Worm (Caenorhabditis elegans) whole organism, L4 larva: ENCODE data around the gene C06A12.8.
A peak's percentile ranks its signal among the peaks of the same experiment; 100 is the strongest.

Source experiments
- T20F7.1 ChIP-seq: fragments of 200-800 bp; sonication (Bioruptor generic); optimal IDR thresholded peaks from 2 replicates; lab custom pipeline; 2018; ENCODE audit warnings: mild to moderate bottlenecking, missing genetic modification characterization, missing compliant biosample characterization
- Y105C5A.15 ChIP-seq: fragments of 200-800 bp; sonication (Bioruptor generic); IDR thresholded peaks from 2 replicates; pipeline ENCODE4 v1.3.6; 2022; ENCODE audit warnings: missing genetic modification characterization, missing compliant biosample characterization
- Y48G9A.11 ChIP-seq: fragments of 200-800 bp; sonication (Bioruptor generic); IDR thresholded peaks from 2 replicates; pipeline ENCODE4 v1.3.6; 2022; ENCODE audit warnings: missing genetic modification reagents, missing genetic modification characterization, missing compliant biosample characterization
- ZK337.2 ChIP-seq: fragments of 200-800 bp; sonication (Bioruptor generic); IDR thresholded peaks from 2 replicates; pipeline ENCODE4 v1.3.6; 2022; ENCODE audit warnings: missing genetic modification reagents, missing genetic modification characterization, missing compliant biosample characterization
- ZK546.5 ChIP-seq, 2 experiments: sonication (generic microtip); optimal IDR thresholded peaks; 2 replicates each; lab custom pipeline; 2017; ENCODE audit warnings: missing biosample characterization in 2 of 2, missing genetic modification characterization in 2 of 2
- ceh-28 ChIP-seq: fragments of 150-350 bp; optimal IDR thresholded peaks from 2 replicates; lab custom pipeline; 2014; ENCODE audit warnings: missing biosample characterization, missing genetic modification reagents, missing genetic modification characterization
- ceh-32 ChIP-seq: sonication (generic microtip); optimal IDR thresholded peaks from 2 replicates; lab custom pipeline; 2016; ENCODE audit warnings: mild to moderate bottlenecking, missing genetic modification characterization, missing compliant biosample characterization; ENCODE audit not compliant: poor library complexity
- ceh-62 ChIP-seq: sonication (generic microtip); optimal IDR thresholded peaks from 2 replicates; lab custom pipeline; 2017; ENCODE audit warnings: missing biosample characterization, missing genetic modification characterization
- ces-1 ChIP-seq: fragments of 150-350 bp; sonication (generic microtip); optimal IDR thresholded peaks from 4 replicates; lab custom pipeline; 2014; ENCODE audit warnings: missing biosample characterization, missing genetic modification reagents, missing genetic modification characterization
- daf-12 ChIP-seq: fragments of 150-350 bp; optimal IDR thresholded peaks from 2 replicates; lab custom pipeline; 2014; ENCODE audit warnings: missing biosample characterization, missing genetic modification reagents, missing genetic modification characterization
- daf-16 ChIP-seq, 3 experiments: sonication (generic microtip); optimal IDR thresholded peaks; 2 replicates each; lab custom pipeline; 2016 to 2017; ENCODE audit warnings: missing genetic modification characterization in 3 of 3, missing genetic modification reagents in 3 of 3, mild to moderate bottlenecking in 2 of 3, missing compliant biosample characterization in 2 of 3, missing biosample characterization in 1 of 3, moderate library complexity in 1 of 3
- daf-8 ChIP-seq: fragments of 200-800 bp; sonication (Bioruptor generic); IDR thresholded peaks from 2 replicates; pipeline ENCODE4 v1.3.6; 2022; ENCODE audit warnings: missing genetic modification characterization, missing compliant biosample characterization
- dmd-9 ChIP-seq: fragments of 200-800 bp; sonication (Bioruptor generic); IDR thresholded peaks from 2 replicates; pipeline ENCODE4 v1.3.6; 2022; ENCODE audit warnings: missing genetic modification reagents, missing genetic modification characterization, missing compliant biosample characterization
- duxl-1 ChIP-seq: sonication (generic microtip); optimal IDR thresholded peaks from 2 replicates; lab custom pipeline; 2016; ENCODE audit warnings: mild to moderate bottlenecking, missing genetic modification characterization, moderate library complexity, missing compliant biosample characterization; ENCODE audit not compliant: poor library complexity
- dve-1 ChIP-seq: sonication (generic microtip); optimal IDR thresholded peaks from 2 replicates; lab custom pipeline; 2017; ENCODE audit warnings: antibody characterized with exemption, mild to moderate bottlenecking, missing genetic modification characterization, missing compliant biosample characterization; ENCODE audit not compliant: insufficient read depth
- egl-27 ChIP-seq: sonication (generic microtip); optimal IDR thresholded peaks from 3 replicates; lab custom pipeline; 2017; ENCODE audit warnings: missing biosample characterization, missing genetic modification reagents, missing genetic modification characterization
- fkh-10 ChIP-seq: fragments of 150-350 bp; optimal IDR thresholded peaks from 2 replicates; lab custom pipeline; 2014; ENCODE audit warnings: missing biosample characterization, missing genetic modification reagents, missing genetic modification characterization
- hif-1 ChIP-seq, 2 experiments: sonication (generic microtip); optimal IDR thresholded peaks; 2 replicates each; lab custom pipeline; 2016 to 2017; ENCODE audit warnings: missing compliant biosample characterization in 2 of 2, missing genetic modification characterization in 2 of 2, missing genetic modification reagents in 2 of 2, missing genotype in 2 of 2, mild to moderate bottlenecking in 1 of 2
- hlh-11 ChIP-seq: fragments of 200-800 bp; sonication (Bioruptor generic); optimal IDR thresholded peaks from 2 replicates; lab custom pipeline; 2018; ENCODE audit warnings: mild to moderate bottlenecking, missing genetic modification characterization, missing compliant biosample characterization
- hlh-30 ChIP-seq: sonication (generic microtip); optimal IDR thresholded peaks from 2 replicates; lab custom pipeline; 2017; ENCODE audit warnings: antibody characterized with exemption, mild to moderate bottlenecking, missing genetic modification characterization, missing compliant biosample characterization; ENCODE audit not compliant: insufficient read depth
- hmg-1.1 ChIP-seq: fragments of 200-800 bp; sonication (Bioruptor generic); IDR thresholded peaks from 2 replicates; pipeline ENCODE4 v1.3.6; 2022; ENCODE audit warnings: missing genetic modification reagents, missing genetic modification characterization, missing compliant biosample characterization
- lin-1 ChIP-seq: fragments of 200-800 bp; sonication (Bioruptor generic); IDR thresholded peaks from 2 replicates; pipeline ENCODE4 v1.3.6; 2022; ENCODE audit warnings: missing genetic modification reagents, missing genetic modification characterization, missing compliant biosample characterization
- lin-13 ChIP-seq: fragments of 150-350 bp; optimal IDR thresholded peaks from 2 replicates; lab custom pipeline; 2014; ENCODE audit warnings: missing biosample characterization, missing genetic modification reagents, missing genetic modification characterization
- lin-29 ChIP-seq: fragments of 200-800 bp; sonication (Bioruptor generic); IDR thresholded peaks from 2 replicates; pipeline ENCODE4 v1.3.6; 2022; ENCODE audit warnings: missing genetic modification reagents, missing genetic modification characterization, missing compliant biosample characterization
- madf-9 ChIP-seq: fragments of 200-800 bp; sonication (Bioruptor generic); conservative IDR thresholded peaks from 2 replicates; pipeline ENCODE4 v1.3.6; 2022; ENCODE audit warnings: missing genetic modification reagents, missing genetic modification characterization, missing compliant biosample characterization
- mdt-29 ChIP-seq: fragments of 200-800 bp; sonication (Bioruptor generic); IDR thresholded peaks from 2 replicates; pipeline ENCODE4 v1.3.6; 2022; ENCODE audit warnings: missing genetic modification reagents, missing genetic modification characterization, missing compliant biosample characterization
- mep-1 ChIP-seq: fragments of 150-350 bp; sonication (generic microtip); optimal IDR thresholded peaks from 3 replicates; lab custom pipeline; 2014; ENCODE audit warnings: missing biosample characterization, missing genetic modification characterization
- mes-2 ChIP-seq: sonication (generic microtip); optimal IDR thresholded peaks from 2 replicates; lab custom pipeline; 2016; ENCODE audit warnings: missing genotype, mild to moderate bottlenecking, missing genetic modification characterization, missing compliant biosample characterization; ENCODE audit not compliant: poor library complexity, severe bottlenecking
- mxl-2 ChIP-seq: fragments of 200-800 bp; sonication (Bioruptor generic); conservative IDR thresholded peaks from 2 replicates; pipeline ENCODE4 v1.3.6; 2022; ENCODE audit warnings: missing genetic modification reagents, missing genetic modification characterization, missing compliant biosample characterization
- nhr-102 ChIP-seq: sonication (generic microtip); optimal IDR thresholded peaks from 2 replicates; lab custom pipeline; 2016; ENCODE audit warnings: mild to moderate bottlenecking, missing genetic modification characterization, moderate library complexity, missing compliant biosample characterization
- nhr-111 ChIP-seq: fragments of 200-800 bp; sonication (Bioruptor generic); optimal IDR thresholded peaks from 2 replicates; lab custom pipeline; 2018; ENCODE audit warnings: mild to moderate bottlenecking, missing genetic modification characterization, missing compliant biosample characterization
- nhr-25 ChIP-seq: sonication (generic microtip); optimal IDR thresholded peaks from 2 replicates; lab custom pipeline; 2017; ENCODE audit warnings: missing genetic modification characterization, mild to moderate bottlenecking, missing compliant biosample characterization, antibody characterized with exemption, moderate library complexity, borderline replicate concordance; ENCODE audit not compliant: insufficient read depth
- nhr-28 ChIP-seq: fragments of 150-350 bp; optimal IDR thresholded peaks from 2 replicates; lab custom pipeline; 2014; ENCODE audit warnings: missing biosample characterization, missing genetic modification characterization
- nhr-48 ChIP-seq: sonication (generic microtip); optimal IDR thresholded peaks from 2 replicates; lab custom pipeline; 2016; ENCODE audit warnings: mild to moderate bottlenecking, missing genetic modification characterization, missing compliant biosample characterization
- nhr-6 ChIP-seq: fragments of 150-350 bp; optimal IDR thresholded peaks from 2 replicates; lab custom pipeline; 2014; ENCODE audit warnings: missing biosample characterization, missing genetic modification characterization
- nhr-77 ChIP-seq: fragments of 150-350 bp; optimal IDR thresholded peaks from 2 replicates; lab custom pipeline; 2014; ENCODE audit warnings: missing biosample characterization, missing genetic modification characterization
- php-3 ChIP-seq: fragments of 200-800 bp; sonication (Bioruptor generic); IDR thresholded peaks from 2 replicates; pipeline ENCODE4 v1.3.6; 2022; ENCODE audit warnings: missing genetic modification reagents, missing genetic modification characterization, missing compliant biosample characterization
- saeg-2 ChIP-seq: fragments of 200-800 bp; sonication (Bioruptor generic); IDR thresholded peaks from 2 replicates; pipeline ENCODE4 v1.3.6; 2022; ENCODE audit warnings: missing genetic modification reagents, missing genetic modification characterization, missing compliant biosample characterization
- set-16 ChIP-seq: fragments of 200-800 bp; sonication (Bioruptor generic); IDR thresholded peaks from 2 replicates; pipeline ENCODE4 v1.3.6; 2022; ENCODE audit warnings: missing genetic modification reagents, missing genetic modification characterization, missing compliant biosample characterization
- skn-1 ChIP-seq: fragments of 150-350 bp; optimal IDR thresholded peaks from 2 replicates; lab custom pipeline; 2014; ENCODE audit warnings: missing biosample characterization, missing genetic modification characterization
- snpc-1.2 ChIP-seq: fragments of 200-800 bp; sonication (Bioruptor generic); IDR thresholded peaks from 2 replicates; pipeline ENCODE4 v1.3.6; 2022; ENCODE audit warnings: missing genetic modification reagents, missing genetic modification characterization, missing compliant biosample characterization
- spr-1 ChIP-seq: sonication (generic microtip); optimal IDR thresholded peaks from 2 replicates; lab custom pipeline; 2016; ENCODE audit warnings: mild to moderate bottlenecking, missing genetic modification characterization, missing compliant biosample characterization
- spr-3 ChIP-seq: fragments of 200-800 bp; sonication (Bioruptor generic); optimal IDR thresholded peaks from 2 replicates; lab custom pipeline; 2018; ENCODE audit warnings: mild to moderate bottlenecking, missing genetic modification characterization, missing compliant biosample characterization
- zag-1 ChIP-seq: fragments of 150-350 bp; optimal IDR thresholded peaks from 2 replicates; lab custom pipeline; 2014; ENCODE audit warnings: missing biosample characterization, missing genetic modification characterization
- zfp-3 ChIP-seq: fragments of 200-800 bp; sonication (Bioruptor generic); conservative IDR thresholded peaks from 2 replicates; pipeline ENCODE4 v1.3.6; 2022; ENCODE audit warnings: missing genetic modification reagents, missing genetic modification characterization, missing compliant biosample characterization
- ztf-11 ChIP-seq: fragments of 150-350 bp; optimal IDR thresholded peaks from 2 replicates; lab custom pipeline; 2014; ENCODE audit warnings: missing biosample characterization, missing genetic modification characterization

C06A12.8 gene

DNA sequence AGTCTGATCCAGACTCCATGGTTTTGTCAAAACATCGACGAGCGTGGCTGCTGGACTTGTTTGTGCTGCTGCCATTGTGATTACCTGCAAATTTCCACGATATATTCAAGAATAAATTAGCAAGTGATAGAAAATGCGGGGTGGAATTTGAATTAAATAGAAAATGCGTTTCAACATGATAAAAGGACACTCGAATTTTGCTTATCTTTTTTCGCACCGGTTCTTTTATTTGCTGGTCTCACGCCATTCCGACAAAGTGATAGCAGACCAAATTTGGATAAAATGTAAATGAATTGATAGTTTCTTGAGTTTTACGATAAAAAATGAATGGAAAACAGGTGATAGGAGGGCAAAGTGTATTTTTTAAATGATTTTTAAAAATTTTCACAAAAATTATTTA, 30.2 kb downstream of the C06A12.8 start, which contains the start of gene elo-2 (continued):
- TF ChIP-seq ces-1 (GFP tag; lab: Kevin White, UChicago) (no peak), T20F7.1 (no peak), nhr-6 (tag; lab: Kevin White, UChicago) (no peak), mdt-29 (GFP tag; lab: Robert Waterston, UW) (no peak), saeg-2 (GFP tag; lab: Robert Waterston, UW) (no peak), mxl-2 (GFP tag; lab: Robert Waterston, UW) (no peak), spr-1 (tag; lab: Kevin White, UChicago) (no peak), nhr-48 (tag; lab: Kevin White, UChicago) (no peak), hif-1 (tag; optimal IDR thresholded peaks at IDR 0.05; lab: Kevin White, UChicago) (no peak), nhr-111 (GFP tag; lab: Kevin White, UChicago) (no peak), lin-13 (no peak), egl-27 (no peak), zfp-3 (no peak), dve-1 (tag; lab: Kevin White, UChicago) (peak; percentile 65), lin-29 (GFP tag; lab: Robert Waterston, UW) (no peak), hlh-11 (tag; lab: Kevin White, UChicago) (peak; percentile 66), skn-1 (tag; lab: Kevin White, UChicago) (no peak), dmd-9 (no peak), set-16 (GFP tag; lab: Robert Waterston, UW) (no peak), zag-1 (tag; lab: Kevin White, UChicago) (no peak), nhr-28 (peak; percentile 62), mep-1 (tag; lab: Kevin White, UChicago) (no peak), ceh-28 (tag; lab: Kevin White, UChicago) (no peak), Y48G9A.11 (GFP tag; lab: Robert Waterston, UW) (no peak), nhr-25 (tag; lab: Kevin White, UChicago) (no peak), ceh-32 (tag; lab: Kevin White, UChicago) (no peak), lin-1 (GFP tag; lab: Robert Waterston, UW) (no peak), ZK546.5 (tag; optimal IDR thresholded peaks at IDR 0.05; lab: Kevin White, UChicago) (no peak), daf-16 (GFP tag; optimal IDR thresholded peaks at IDR 0.05; lab: Kevin White, UChicago) (no peak), daf-16 (tag; optimal IDR thresholded peaks at IDR 0.05; lab: Kevin White, UChicago) (peak; percentile 53), ceh-62 (no peak), madf-9 (no peak), Y105C5A.15 (no peak), ztf-11 (no peak), spr-3 (GFP tag; lab: Kevin White, UChicago) (no peak), nhr-77 (tag; lab: Kevin White, UChicago) (peak; percentile 7), nhr-102 (no peak), daf-8 (GFP tag; lab: Robert Waterston, UW) (no peak), daf-12 (tag; lab: Kevin White, UChicago) (no peak), fkh-10 (GFP tag; lab: Kevin White, UChicago) (no peak), php-3 (peak; percentile 65; the same call in 1 of the 2 replicates), duxl-1 (no peak), snpc-1.2 (GFP tag; lab: Robert Waterston, UW) (no peak), hmg-1.1 (no peak), mes-2 (tag; lab: Kevin White, UChicago) (no peak), hlh-30 (no peak), ZK337.2 (no peak)
